Worm (Caenorhabditis elegans) whole organism, L4/young adult: ENCODE measurements around the gene ugt-53.

ENCODE experiments used
- W03F9.2 ChIP-seq: fragments of 150-350 bp; optimal IDR thresholded peaks from 2 replicates; lab custom pipeline; 2014; ENCODE audit warnings: missing biosample characterization, missing genetic modification characterization
- dao-5 ChIP-seq: sonication (generic microtip); optimal IDR thresholded peaks from 2 replicates; lab custom pipeline; 2016; ENCODE audit warnings: missing genotype, missing genetic modification characterization, moderate library complexity, missing compliant biosample characterization
- him-1 ChIP-seq: sonication (generic microtip); optimal IDR thresholded peaks from 2 replicates; lab custom pipeline; 2016; ENCODE audit warnings: missing genotype, missing genetic modification reagents, missing genetic modification characterization, missing compliant biosample characterization

- TF ChIP-seq him-1 (no peak), dao-5 (tag; lab: Kevin White, UChicago) (no peak), W03F9.2 (tag; lab: Kevin White, UChicago) (no peak)
Observed at ce11 chrV:2807760-2808159, 41.4 kb upstream of the ugt-53 start, which contains the start of gene ketn-1.
